Worm (Caenorhabditis elegans) whole organism, late embryonic: ENCODE measurements around the gene F07F6.7.

Source experiments
- C08G9.2 ChIP-seq: sonication (generic microtip); optimal IDR thresholded peaks from 2 replicates; lab custom pipeline; 2016; ENCODE audit warnings: mild to moderate bottlenecking, missing genetic modification characterization, moderate library complexity, missing compliant biosample characterization
- C38D4.7 ChIP-seq: fragments of 200-800 bp; sonication (Bioruptor generic); optimal IDR thresholded peaks from 2 replicates; lab custom pipeline; 2018; ENCODE audit warnings: mild to moderate bottlenecking, missing genetic modification characterization, moderate library complexity, missing compliant biosample characterization
- K09A11.1 ChIP-seq: sonication (generic microtip); optimal IDR thresholded peaks from 2 replicates; lab custom pipeline; 2017; ENCODE audit warnings: antibody characterized with exemption, mild to moderate bottlenecking, missing genetic modification characterization, missing compliant biosample characterization; ENCODE audit not compliant: insufficient read depth
- T23F11.4 ChIP-seq: fragments of 200-800 bp; sonication (Bioruptor generic); optimal IDR thresholded peaks from 2 replicates; lab custom pipeline; 2018; ENCODE audit warnings: mild to moderate bottlenecking, missing genetic modification characterization, missing compliant biosample characterization
- ahr-1 ChIP-seq: sonication (generic microtip); optimal IDR thresholded peaks from 2 replicates; lab custom pipeline; 2016; ENCODE audit warnings: missing genetic modification characterization, missing compliant biosample characterization
- ama-1 ChIP-seq: fragments of 150-350 bp; optimal IDR thresholded peaks from 2 replicates; lab custom pipeline; 2014
- ceh-14 ChIP-seq: sonication (generic microtip); optimal IDR thresholded peaks from 2 replicates; lab custom pipeline; 2016; ENCODE audit warnings: missing genotype, missing genetic modification characterization, missing compliant biosample characterization
- ceh-19 ChIP-seq: fragments of 200-800 bp; sonication (Bioruptor generic); optimal IDR thresholded peaks from 2 replicates; lab custom pipeline; 2018; ENCODE audit warnings: mild to moderate bottlenecking, missing genetic modification characterization, missing compliant biosample characterization
- ceh-2 ChIP-seq: sonication (generic microtip); optimal IDR thresholded peaks from 2 replicates; lab custom pipeline; 2016; ENCODE audit warnings: missing genotype, missing genetic modification characterization, missing compliant biosample characterization
- ceh-24 ChIP-seq: sonication (generic microtip); optimal IDR thresholded peaks from 2 replicates; lab custom pipeline; 2016; ENCODE audit warnings: mild to moderate bottlenecking, missing genetic modification characterization, missing compliant biosample characterization
- ceh-34 ChIP-seq: sonication (generic microtip); optimal IDR thresholded peaks from 2 replicates; lab custom pipeline; 2016; ENCODE audit warnings: mild to moderate bottlenecking, missing genetic modification characterization, missing compliant biosample characterization
- ceh-48 ChIP-seq: sonication (generic microtip); optimal IDR thresholded peaks from 2 replicates; lab custom pipeline; 2016; ENCODE audit warnings: missing genetic modification characterization, inconsistent platforms, missing compliant biosample characterization
- ceh-6 ChIP-seq: fragments of 200-800 bp; sonication (Bioruptor generic); optimal IDR thresholded peaks from 2 replicates; lab custom pipeline; 2018; ENCODE audit warnings: mild to moderate bottlenecking, missing genetic modification characterization, missing compliant biosample characterization
- che-1 ChIP-seq: sonication (generic microtip); optimal IDR thresholded peaks from 2 replicates; lab custom pipeline; 2016; ENCODE audit warnings: mild to moderate bottlenecking, missing genetic modification characterization, missing compliant biosample characterization
- dve-1 ChIP-seq: sonication (generic microtip); optimal IDR thresholded peaks from 2 replicates; lab custom pipeline; 2017; ENCODE audit warnings: antibody characterized with exemption, mild to moderate bottlenecking, missing genetic modification characterization, missing compliant biosample characterization
- elt-2 ChIP-seq: sonication (generic microtip); optimal IDR thresholded peaks from 2 replicates; lab custom pipeline; 2016; ENCODE audit warnings: missing genetic modification reagents, missing genetic modification characterization, missing compliant biosample characterization
- elt-4 ChIP-seq: sonication (generic microtip); optimal IDR thresholded peaks from 2 replicates; lab custom pipeline; 2016; ENCODE audit warnings: missing genetic modification characterization, missing compliant biosample characterization
- fax-1 ChIP-seq: sonication (generic microtip); optimal IDR thresholded peaks from 2 replicates; lab custom pipeline; 2016; ENCODE audit warnings: missing genotype, missing genetic modification characterization, missing compliant biosample characterization
- fkh-10 ChIP-seq: fragments of 150-350 bp; optimal IDR thresholded peaks from 2 replicates; lab custom pipeline; 2014; ENCODE audit warnings: missing biosample characterization, missing genetic modification reagents, missing genetic modification characterization
- gmeb-2 ChIP-seq: sonication (generic microtip); optimal IDR thresholded peaks from 2 replicates; lab custom pipeline; 2016; ENCODE audit warnings: missing genetic modification characterization, inconsistent platforms, missing compliant biosample characterization
- hlh-13 ChIP-seq: fragments of 200-800 bp; sonication (Bioruptor generic); optimal IDR thresholded peaks from 2 replicates; lab custom pipeline; 2018; ENCODE audit warnings: mild to moderate bottlenecking, missing genetic modification characterization, missing compliant biosample characterization
- hlh-15 ChIP-seq: sonication (generic microtip); optimal IDR thresholded peaks from 2 replicates; lab custom pipeline; 2016; ENCODE audit warnings: missing genetic modification characterization, missing compliant biosample characterization
- hlh-30 ChIP-seq: sonication (generic microtip); optimal IDR thresholded peaks from 2 replicates; lab custom pipeline; 2017; ENCODE audit warnings: antibody characterized with exemption, missing genetic modification characterization, missing compliant biosample characterization; ENCODE audit not compliant: insufficient read depth
- hlh-8 ChIP-seq: sonication (generic microtip); optimal IDR thresholded peaks from 2 replicates; lab custom pipeline; 2016; ENCODE audit warnings: missing genotype, missing genetic modification characterization, missing compliant biosample characterization
- lim-6 ChIP-seq: sonication (generic microtip); optimal IDR thresholded peaks from 2 replicates; lab custom pipeline; 2016; ENCODE audit warnings: missing genetic modification characterization, missing compliant biosample characterization
- madf-2 ChIP-seq: sonication (generic microtip); optimal IDR thresholded peaks from 2 replicates; lab custom pipeline; 2017; ENCODE audit warnings: missing genetic modification characterization, missing compliant biosample characterization
- nfya-1 ChIP-seq: sonication (generic microtip); optimal IDR thresholded peaks from 2 replicates; lab custom pipeline; 2017; ENCODE audit warnings: missing genetic modification characterization, mild to moderate bottlenecking, missing compliant biosample characterization, antibody characterized with exemption, moderate library complexity
- nhr-11 ChIP-seq: fragments of 150-350 bp; optimal IDR thresholded peaks from 2 replicates; lab custom pipeline; 2014; ENCODE audit warnings: missing biosample characterization, missing genetic modification characterization
- pat-9 ChIP-seq: fragments of 200-800 bp; sonication (Bioruptor generic); optimal IDR thresholded peaks from 2 replicates; lab custom pipeline; 2018; ENCODE audit warnings: mild to moderate bottlenecking, missing genetic modification characterization, moderate library complexity, missing compliant biosample characterization
- pax-1 ChIP-seq: fragments of 150-350 bp; optimal IDR thresholded peaks from 2 replicates; lab custom pipeline; 2014; ENCODE audit warnings: missing biosample characterization, missing genetic modification characterization
- pha-2 ChIP-seq: sonication (generic microtip); optimal IDR thresholded peaks from 2 replicates; lab custom pipeline; 2017; ENCODE audit warnings: mild to moderate bottlenecking, missing genetic modification characterization, missing compliant biosample characterization
- pqm-1 ChIP-seq: sonication (generic microtip); optimal IDR thresholded peaks from 2 replicates; lab custom pipeline; 2016; ENCODE audit warnings: missing genetic modification characterization, missing compliant biosample characterization
- sox-2 ChIP-seq: fragments of 200-800 bp; sonication (Bioruptor generic); IDR thresholded peaks from 2 replicates; pipeline ENCODE4 v1.3.6; 2022; ENCODE audit warnings: missing genetic modification reagents, missing genetic modification characterization, missing compliant biosample characterization
- tbx-2 ChIP-seq: sonication (generic microtip); optimal IDR thresholded peaks from 2 replicates; lab custom pipeline; 2016; ENCODE audit warnings: missing genetic modification characterization, missing compliant biosample characterization
- ttx-3 ChIP-seq: sonication (generic microtip); optimal IDR thresholded peaks from 2 replicates; lab custom pipeline; 2016; ENCODE audit warnings: missing genetic modification reagents, missing genetic modification characterization, missing compliant biosample characterization
- unc-42 ChIP-seq: sonication (generic microtip); optimal IDR thresholded peaks from 2 replicates; lab custom pipeline; 2016; ENCODE audit warnings: missing genotype, missing genetic modification characterization, missing compliant biosample characterization
- unc-86 ChIP-seq: sonication (generic microtip); optimal IDR thresholded peaks from 2 replicates; lab custom pipeline; 2016; ENCODE audit warnings: missing genetic modification characterization, missing compliant biosample characterization
- ztf-16 ChIP-seq: sonication (generic microtip); optimal IDR thresholded peaks from 2 replicates; lab custom pipeline; 2017; ENCODE audit warnings: missing genetic modification characterization, missing compliant biosample characterization

F07F6.7 gene

ce11 chrII:5388786-5389421 lies 34.8 kb downstream of the F07F6.7 start, which contains the start of gene rsp-4:
TSS of gene rsp-4 (minus strand) at chrII:5388836.
- no peak for TF ChIP-seq che-1 (tag; lab: Kevin White, UChicago)
- no peak for TF ChIP-seq ceh-6 (GFP tag; lab: Kevin White, UChicago)
- TF ChIP-seq fax-1 (tag; lab: Kevin White, UChicago) = no peak
- no peak for TF ChIP-seq elt-4 (tag; lab: Kevin White, UChicago)
- TF ChIP-seq unc-42 (tag; lab: Kevin White, UChicago) = no peak
- TF ChIP-seq tbx-2 (tag; lab: Kevin White, UChicago) = no peak
- TF ChIP-seq pax-1 = no peak
- TF ChIP-seq ceh-48 (tag; lab: Kevin White, UChicago) = no peak
- no peak for TF ChIP-seq ttx-3 (tag; lab: Kevin White, UChicago)
- TF ChIP-seq sox-2 = no peak
- no peak for TF ChIP-seq hlh-15 (tag; lab: Kevin White, UChicago)
- TF ChIP-seq gmeb-2 (tag; lab: Kevin White, UChicago) = no peak
- no peak for TF ChIP-seq ceh-34 (tag; lab: Kevin White, UChicago)
- no peak for TF ChIP-seq pqm-1 (tag; lab: Kevin White, UChicago)
- no peak for TF ChIP-seq unc-86

DNA sequence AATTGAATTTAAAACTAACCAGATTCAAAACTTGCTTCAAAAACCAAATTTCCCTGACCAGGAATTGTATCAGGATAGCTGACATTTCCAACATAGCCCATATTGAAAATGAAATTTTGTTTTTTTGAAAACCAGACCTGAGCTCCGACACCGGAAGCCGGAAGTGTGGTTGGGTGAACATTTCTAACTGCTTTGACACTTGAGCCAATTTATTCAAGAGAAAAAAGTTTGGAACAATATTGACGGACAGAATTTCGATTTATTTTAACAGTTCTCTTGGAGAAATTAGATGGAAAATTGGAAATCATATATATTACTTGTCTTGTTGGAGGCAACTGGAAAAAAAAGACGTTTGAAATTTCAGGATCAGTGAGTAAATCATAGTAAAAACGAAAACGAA lies 36.4 kb downstream of the F07F6.7 start, which contains the start of gene ccpp-6:
ccpp-6 (minus strand) TSS at position 101 of the 400 bp plus-strand sequence.
- TF ChIP-seq pat-9 (tag; lab: Kevin White, UChicago) = no peak
- TF ChIP-seq ttx-3 (tag; lab: Kevin White, UChicago) = no peak
- TF ChIP-seq lim-6 (tag; lab: Kevin White, UChicago) = no peak
- TF ChIP-seq C38D4.7 = no peak
- TF ChIP-seq C08G9.2 = no peak
- no peak for TF ChIP-seq hlh-13 (GFP tag; lab: Kevin White, UChicago)
- no peak for TF ChIP-seq hlh-8 (tag; lab: Kevin White, UChicago)
- no peak for TF ChIP-seq K09A11.1 (tag; lab: Kevin White, UChicago)
- TF ChIP-seq gmeb-2 (tag; lab: Kevin White, UChicago) = no peak
- no peak for TF ChIP-seq ztf-16 (tag; lab: Kevin White, UChicago)
- no peak for TF ChIP-seq pax-1
- no peak for TF ChIP-seq nhr-11

DNA sequence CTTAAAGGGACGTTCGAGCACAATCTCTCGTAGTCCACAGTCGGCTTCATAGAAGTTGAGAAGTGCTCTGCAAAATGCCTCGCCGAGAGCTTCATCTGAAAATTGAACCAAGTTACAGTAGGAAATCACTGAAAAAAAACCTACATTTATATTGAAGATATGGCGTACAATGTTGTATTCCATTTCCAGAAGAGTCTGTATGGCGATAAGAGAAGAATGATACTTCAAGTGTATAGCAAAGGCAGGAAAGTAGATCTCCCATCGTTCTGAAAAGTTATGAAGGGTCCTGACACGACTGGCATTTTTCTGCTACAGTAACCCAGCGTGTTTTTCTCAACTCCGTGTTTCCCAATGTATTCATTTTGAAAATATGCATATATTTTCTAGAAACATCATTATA lies 39.4 kb downstream of the F07F6.7 start:
- TF ChIP-seq pha-2 = no peak

DNA sequence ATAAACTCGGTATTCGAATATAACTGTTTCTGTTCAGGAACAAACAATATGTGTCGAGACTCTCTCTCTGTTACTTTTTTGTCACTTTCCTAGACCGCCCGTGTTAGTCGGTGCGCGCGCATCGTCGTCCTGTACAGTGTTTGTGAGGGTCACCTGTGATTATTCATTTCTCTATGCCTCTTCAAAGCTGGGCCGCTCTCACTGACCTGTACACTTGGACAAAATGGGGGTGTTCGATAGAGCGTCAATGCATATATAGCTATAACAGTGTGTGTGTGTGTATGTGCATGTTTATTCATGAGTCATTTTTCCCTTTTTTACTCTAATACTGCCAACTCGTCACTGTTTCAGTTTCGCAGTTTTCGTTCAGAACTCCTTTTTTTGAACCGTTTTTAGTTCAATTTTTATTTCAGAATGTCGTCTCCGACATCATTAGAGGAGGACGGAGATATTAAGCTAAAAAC lies 44.0 kb downstream of the F07F6.7 start, which contains the start of gene pkc-3:
pkc-3 (plus strand) TSS at position 414 of the 464 bp plus-strand sequence.
- TF ChIP-seq hlh-30 (tag; lab: Kevin White, UChicago) (peak; percentile 2), T23F11.4 (GFP tag; lab: Kevin White, UChicago) (peak; percentile 26), dve-1 (peak; percentile 4), ceh-14 (tag; lab: Kevin White, UChicago) (no peak), ceh-2 (tag; lab: Kevin White, UChicago) (peak; percentile 9), nfya-1 (tag; lab: Kevin White, UChicago) (peak; percentile 34), pax-1 (peak; percentile 26), elt-2 (peak; percentile 74), pha-2 (no peak), ceh-24 (tag; lab: Kevin White, UChicago) (no peak), tbx-2 (tag; lab: Kevin White, UChicago) (peak; percentile 14), ama-1 (peak; percentile 43)
- TF ChIP-seq, all 69 proteins: peak for 9

ce11 chrII:5378239-5378521 lies 45.5 kb downstream of the F07F6.7 start:
- TF ChIP-seq elt-4 (tag; lab: Kevin White, UChicago) = no peak
- TF ChIP-seq ceh-19 (GFP tag; lab: Kevin White, UChicago) = no peak
- no peak for TF ChIP-seq nfya-1 (tag; lab: Kevin White, UChicago)
- no peak for TF ChIP-seq gmeb-2 (tag; lab: Kevin White, UChicago)
- no peak for TF ChIP-seq fkh-10 (GFP tag; lab: Kevin White, UChicago)
- TF ChIP-seq ztf-16 (tag; lab: Kevin White, UChicago) = no peak
- no peak for TF ChIP-seq pax-1
- no peak for TF ChIP-seq madf-2 (tag; lab: Kevin White, UChicago)
- TF ChIP-seq K09A11.1 (tag; lab: Kevin White, UChicago) = no peak
- TF ChIP-seq ahr-1 = no peak
